Fruit fly (Drosophila melanogaster) whole organism, embryonic: ENCODE results near the gene CG11404.

Experiments
- Adf1 ChIP-seq: fragments of 200-800 bp; sonication (Bioruptor generic); IDR thresholded peaks from 2 replicates; pipeline ENCODE4 v1.3.6; 2022; ENCODE audit warnings: missing biosample characterization, missing genetic modification characterization
- CG10209 ChIP-seq: fragments of 200-800 bp; sonication (Bioruptor generic); optimal IDR thresholded peaks from 3 replicates; lab custom pipeline; 2017; ENCODE audit warnings: missing biosample characterization, mild to moderate bottlenecking, missing genetic modification characterization, missing genetic modification reagents
- CG10979 ChIP-seq: fragments of 200-800 bp; sonication (Bioruptor generic); optimal IDR thresholded peaks from 2 replicates; lab custom pipeline; 2018; ENCODE audit warnings: missing biosample characterization, mild to moderate bottlenecking, missing genetic modification characterization, moderate library complexity
- CG12659 ChIP-seq: fragments of 200-800 bp; sonication (Bioruptor generic); optimal IDR thresholded peaks from 3 replicates; lab custom pipeline; 2017; ENCODE audit warnings: mild to moderate bottlenecking, missing biosample characterization, missing genetic modification reagents, missing genetic modification characterization
- CG14050 ChIP-seq: fragments of 200-800 bp; sonication (Bioruptor generic); IDR thresholded peaks from 3 replicates; pipeline ENCODE4 v1.3.6; 2022; ENCODE audit warnings: missing biosample characterization, missing genetic modification characterization
- CG16863 ChIP-seq: fragments of 200-800 bp; sonication (Bioruptor generic); optimal IDR thresholded peaks from 3 replicates; lab custom pipeline; 2016; ENCODE audit warnings: missing biosample characterization, missing genetic modification characterization
- CG17802 ChIP-seq: fragments of 200-800 bp; sonication (Bioruptor generic); optimal IDR thresholded peaks from 2 replicates; lab custom pipeline; 2018; ENCODE audit warnings: missing biosample characterization, mild to moderate bottlenecking, missing genetic modification characterization, moderate library complexity
- CG30431 ChIP-seq: fragments of 200-800 bp; sonication (Bioruptor generic); optimal IDR thresholded peaks from 2 replicates; lab custom pipeline; 2017; ENCODE audit warnings: missing biosample characterization, missing genetic modification characterization
- CG32767 ChIP-seq: fragments of 200-800 bp; sonication (Bioruptor generic); IDR thresholded peaks from 2 replicates; pipeline ENCODE4 v1.3.6; 2022; ENCODE audit warnings: missing biosample characterization, missing genetic modification characterization
- CG3847 ChIP-seq: fragments of 200-800 bp; sonication (Bioruptor generic); IDR thresholded peaks from 2 replicates; pipeline ENCODE4 v1.3.6; 2022; ENCODE audit warnings: missing biosample characterization, missing genetic modification characterization
- CG4707 ChIP-seq: fragments of 200-800 bp; sonication (Bioruptor generic); optimal IDR thresholded peaks from 2 replicates; lab custom pipeline; 2018; ENCODE audit warnings: missing biosample characterization, mild to moderate bottlenecking, missing genetic modification characterization, moderate library complexity
- CG7963 ChIP-seq: fragments of 200-800 bp; sonication (Bioruptor generic); IDR thresholded peaks from 3 replicates; pipeline ENCODE4 v1.3.6; 2022; ENCODE audit warnings: missing biosample characterization, missing genetic modification characterization; ENCODE audit not compliant: partially characterized antibody
- Dad ChIP-seq: fragments of 200-800 bp; sonication (Bioruptor generic); optimal IDR thresholded peaks from 3 replicates; lab custom pipeline; 2016; ENCODE audit warnings: missing biosample characterization, missing genetic modification characterization
- Dbx ChIP-seq: fragments of 200-800 bp; sonication (Bioruptor generic); IDR thresholded peaks from 3 replicates; pipeline ENCODE4 v1.3.6; 2022; ENCODE audit warnings: missing biosample characterization, missing genetic modification characterization
- Deaf1 ChIP-seq: fragments of 200-800 bp; optimal IDR thresholded peaks from 3 replicates; lab custom pipeline; 2019; ENCODE audit warnings: missing biosample characterization, mild to moderate bottlenecking, missing genetic modification characterization, moderate library complexity
- ERR ChIP-seq: fragments of 200-800 bp; sonication (Bioruptor generic); optimal IDR thresholded peaks from 2 replicates; lab custom pipeline; 2016; ENCODE audit warnings: missing biosample characterization, missing genetic modification characterization
- Eip74EF ChIP-seq, 2 experiments: fragments of 200-800 bp in 1 of 2; fragments of >200 bp in 1 of 2; sonication (Bioruptor generic) in 1 of 2; optimal IDR thresholded peaks; 2 replicates each; lab custom pipeline; 2017 to 2019; ENCODE audit warnings: missing biosample characterization in 2 of 2, missing genetic modification characterization in 2 of 2, mild to moderate bottlenecking in 1 of 2, moderate library complexity in 1 of 2
- Ets65A ChIP-seq: fragments of 200-800 bp; sonication (Bioruptor generic); peaks from one replicate; lab custom pipeline; 2016; ENCODE audit warnings: missing biosample characterization, missing genetic modification characterization
- H15 ChIP-seq: fragments of 200-800 bp; sonication (Bioruptor generic); IDR thresholded peaks from 3 replicates; pipeline ENCODE4 v1.3.6; 2022; ENCODE audit warnings: missing biosample characterization, missing genetic modification characterization
- Hr51 ChIP-seq, 2 experiments: fragments of 200-800 bp; sonication (Bioruptor generic); optimal IDR thresholded peaks; 2 replicates in 1 of 2; 3 replicates in 1 of 2; lab custom pipeline; 2016 to 2018; ENCODE audit warnings: missing biosample characterization in 2 of 2, missing genetic modification characterization in 2 of 2, mild to moderate bottlenecking in 1 of 2, moderate library complexity in 1 of 2
- Lhr ChIP-seq: fragments of 200-800 bp; sonication (Bioruptor generic); optimal IDR thresholded peaks from 3 replicates; lab custom pipeline; 2017; ENCODE audit warnings: mild to moderate bottlenecking, missing biosample characterization, missing genetic modification reagents, missing genetic modification characterization
- Trl ChIP-seq, 3 experiments: fragments of >200 bp in 2 of 3; fragments of 200-800 bp in 1 of 3; sonication (Bioruptor generic) in 1 of 3; optimal IDR thresholded peaks; 2 replicates in 1 of 3; 3 replicates in 2 of 3; lab custom pipeline; 2016 to 2017; ENCODE audit warnings: missing biosample characterization in 1 of 3, missing genetic modification characterization in 1 of 3
- Usf ChIP-seq: fragments of 200-800 bp; sonication (Bioruptor generic); optimal IDR thresholded peaks from 2 replicates; lab custom pipeline; 2017; ENCODE audit warnings: missing genotype, missing biosample characterization, missing genetic modification characterization
- bab2 ChIP-seq: fragments of 200-800 bp; sonication (Bioruptor generic); optimal IDR thresholded peaks from 2 replicates; lab custom pipeline; 2016; ENCODE audit warnings: missing biosample characterization, missing genetic modification characterization
- chinmo ChIP-seq: fragments of 200-800 bp; sonication (Bioruptor generic); IDR thresholded peaks from 4 replicates; pipeline ENCODE4 v1.3.6; 2022; ENCODE audit warnings: missing biosample characterization, missing genetic modification characterization; ENCODE audit not compliant: partially characterized antibody
- crol ChIP-seq: fragments of 200-800 bp; sonication (Bioruptor generic); IDR thresholded peaks from 2 replicates; pipeline ENCODE4 v1.3.6; 2022; ENCODE audit warnings: missing biosample characterization, missing genetic modification characterization
- dysf ChIP-seq: fragments of 200-800 bp; sonication (Bioruptor generic); IDR thresholded peaks from 3 replicates; pipeline ENCODE4 v1.3.6; 2022; ENCODE audit warnings: missing biosample characterization, missing genetic modification characterization
- ems ChIP-seq: fragments of 200-800 bp; sonication (Bioruptor generic); optimal IDR thresholded peaks from 3 replicates; lab custom pipeline; 2016; ENCODE audit warnings: missing biosample characterization, missing genetic modification characterization
- eyg ChIP-seq: fragments of 200-800 bp; sonication (Bioruptor generic); optimal IDR thresholded peaks from 3 replicates; lab custom pipeline; 2016; ENCODE audit warnings: missing biosample characterization, missing genetic modification characterization
- gem ChIP-seq: fragments of 200-800 bp; sonication (Bioruptor generic); optimal IDR thresholded peaks from 2 replicates; lab custom pipeline; 2019; ENCODE audit warnings: missing biosample characterization, mild to moderate bottlenecking, missing genetic modification characterization, moderate library complexity
- jing ChIP-seq: fragments of 200-800 bp; sonication (Bioruptor generic); optimal IDR thresholded peaks from 2 replicates; lab custom pipeline; 2018; ENCODE audit warnings: missing biosample characterization, mild to moderate bottlenecking, missing genetic modification characterization
- ken ChIP-seq: fragments of 200-800 bp; sonication (Bioruptor generic); IDR thresholded peaks from 3 replicates; pipeline ENCODE4 v1.3.6; 2022; ENCODE audit warnings: missing biosample characterization, missing genetic modification characterization
- oc ChIP-seq: fragments of 200-800 bp; sonication (Bioruptor generic); optimal IDR thresholded peaks from 2 replicates; lab custom pipeline; 2018; ENCODE audit warnings: missing biosample characterization, mild to moderate bottlenecking, missing genetic modification characterization, moderate library complexity
- peb ChIP-seq: fragments of 200-800 bp; sonication (Bioruptor generic); IDR thresholded peaks from 2 replicates; pipeline ENCODE4 v1.3.6; 2022; ENCODE audit warnings: missing biosample characterization, missing genetic modification characterization
- pho ChIP-seq: fragments of 200-800 bp; sonication (Bioruptor generic); optimal IDR thresholded peaks from 2 replicates; lab custom pipeline; 2016; ENCODE audit warnings: missing biosample characterization, missing genetic modification characterization
- phol ChIP-seq: fragments of 200-800 bp; sonication (Bioruptor generic); optimal IDR thresholded peaks from 3 replicates; lab custom pipeline; 2018; ENCODE audit warnings: missing biosample characterization, mild to moderate bottlenecking, missing genetic modification characterization, moderate library complexity
- pros ChIP-seq: fragments of 200-800 bp; sonication (Bioruptor generic); optimal IDR thresholded peaks from 3 replicates; lab custom pipeline; 2019; ENCODE audit warnings: missing biosample characterization, mild to moderate bottlenecking, missing genetic modification characterization, moderate library complexity
- scrt ChIP-seq: fragments of 200-800 bp; sonication (Bioruptor generic); optimal IDR thresholded peaks from 2 replicates; lab custom pipeline; 2018; ENCODE audit warnings: missing biosample characterization, mild to moderate bottlenecking, missing genetic modification characterization, moderate library complexity
- tll ChIP-seq, 2 experiments: fragments of 200-800 bp in 1 of 2; fragments of >200 bp in 1 of 2; sonication (Bioruptor generic) in 1 of 2; optimal IDR thresholded peaks; 2 replicates each; lab custom pipeline; 2017 to 2019; ENCODE audit warnings: missing biosample characterization in 2 of 2, missing genetic modification characterization in 2 of 2, mild to moderate bottlenecking in 1 of 2, moderate library complexity in 1 of 2
- tna ChIP-seq: fragments of 200-800 bp; sonication (Bioruptor generic); IDR thresholded peaks from 2 replicates; pipeline ENCODE4 v1.3.6; 2022; ENCODE audit warnings: missing biosample characterization, missing genetic modification characterization; ENCODE audit not compliant: partially characterized antibody
- twi ChIP-seq: fragments of 200-800 bp; optimal IDR thresholded peaks from 2 replicates; lab custom pipeline; 2019; ENCODE audit warnings: missing biosample characterization, mild to moderate bottlenecking, missing genetic modification characterization, moderate library complexity

The CG11404 gene

dm6 chr3L:22571679-22572078, 23.4 kb downstream of the CG11404 start:
- TF ChIP-seq Adf1 (peak; percentile 46; the same call in 1 of the 2 replicates), jing (GFP tag; lab: Kevin White, UChicago) (no peak), CG3847 (GFP tag; lab: Robert Waterston, UW) (0 out of 2 replicates have a peak, but pooled peaks have one; percentile 6), Deaf1 (peak; percentile 87), scrt (peak; percentile 53)

dm6 chr3L:22572272-22572671, 24.0 kb downstream of the CG11404 start:
- TF ChIP-seq Trl (optimal IDR thresholded peaks at IDR 0.05; lab: Kevin White, UChicago) (peak; percentile 17 to 31), Trl (GFP tag; optimal IDR thresholded peaks at IDR 0.05; lab: Kevin White, UChicago) (no peak), ERR (GFP tag; lab: Kevin White, UChicago) (no peak), CG30431 (GFP tag; lab: Kevin White, UChicago) (no peak)

- TF ChIP-seq twi (tag; lab: Kevin White, UChicago) (peak; percentile 94), CG12659 (GFP tag; lab: Kevin White, UChicago) (no peak), Hr51 (GFP tag; optimal IDR thresholded peaks at IDR 0.05; lab: Kevin White, UChicago) (no peak), pros (GFP tag; lab: Kevin White, UChicago) (peak; percentile 82), dysf (GFP tag; lab: Robert Waterston, UW) (0 out of 3 replicates have a peak, but pooled peaks have one; percentile 19), chinmo (0 out of 4 replicates have a peak, but pooled peaks have one; percentile 40), crol (GFP tag; lab: Robert Waterston, UW) (peak; percentile 59; the same call in 1 of the 2 replicates), ems (GFP tag; lab: Kevin White, UChicago) (no peak), tll (GFP tag; optimal IDR thresholded peaks at IDR 0.05; lab: Kevin White, UChicago) (peak in 1 of 2 experiments; percentile 0), oc (peak; percentile 72), eyg (GFP tag; lab: Kevin White, UChicago) (no peak)
Observed at dm6 chr3L:22586401-22587161, 38.3 kb downstream of the CG11404 start.

- TF ChIP-seq tll (GFP tag; optimal IDR thresholded peaks at IDR 0.05; lab: Kevin White, UChicago): peak in 1 of 2 experiments; percentile 64
- TF ChIP-seq Hr51 (GFP tag; optimal IDR thresholded peaks at IDR 0.05; lab: Kevin White, UChicago): peak in 1 of 2 experiments; percentile 9
- no peak for TF ChIP-seq gem (tag; lab: Kevin White, UChicago)
- no peak for TF ChIP-seq CG14050 (GFP tag; lab: Robert Waterston, UW)
- TF ChIP-seq CG32767 (GFP tag; lab: Robert Waterston, UW): no peak
- 0 out of 3 replicates have a peak, but pooled peaks have one; percentile 24 for TF ChIP-seq Dbx
- no peak for TF ChIP-seq CG10209 (GFP tag; lab: Kevin White, UChicago)
- no peak for TF ChIP-seq Lhr (GFP tag; lab: Kevin White, UChicago)
- TF ChIP-seq CG10979: no peak
- TF ChIP-seq Ets65A (GFP tag; lab: Kevin White, UChicago): peak; percentile 7
- no peak for TF ChIP-seq CG17802 (tag; lab: Kevin White, UChicago)
- TF ChIP-seq phol (tag; lab: Kevin White, UChicago): no peak
- no peak for TF ChIP-seq tna (GFP tag; lab: Robert Waterston, UW)
- TF ChIP-seq Eip74EF (GFP tag; optimal IDR thresholded peaks at IDR 0.05; lab: Kevin White, UChicago): no peak
- TF ChIP-seq H15 (GFP tag; lab: Robert Waterston, UW): no peak
- no peak for TF ChIP-seq bab2
- no peak for TF ChIP-seq peb (GFP tag; lab: Robert Waterston, UW)
- no peak for TF ChIP-seq CG7963 (GFP tag; lab: Robert Waterston, UW)
- no peak for TF ChIP-seq CG16863
- no peak for TF ChIP-seq pho (GFP tag; lab: Kevin White, UChicago)
- no peak for TF ChIP-seq Dad (GFP tag; lab: Kevin White, UChicago)
- no peak for TF ChIP-seq Usf
- no peak for TF ChIP-seq ken (GFP tag; lab: Robert Waterston, UW)
- TF ChIP-seq pros (GFP tag; lab: Kevin White, UChicago): peak; percentile 94
- TF ChIP-seq CG4707: no peak
Observed at dm6 chr3L:22587890-22588645, 39.8 kb downstream of the CG11404 start.
